Worm (Caenorhabditis elegans): ENCODE measurements around the gene C44C10.5.

- TF ChIP-seq ztf-29 (GFP tag; IDR thresholded peaks at IDR 0.05) (no peak), flt-1 (GFP tag; IDR thresholded peaks at IDR 0.05) (no peak), ref-1 (GFP tag; conservative IDR thresholded peaks at IDR 0.05) (no peak)
Observed at ce11 chrX:11658331-11658730, 32.0 kb upstream of the C44C10.5 start, which contains the start of gene T04F8.3.

All from whole organism, midembryonic.